Worm (Caenorhabditis elegans) whole organism, late embryonic: ENCODE measurements around the gene ZK105.11.

Source experiments
- C08G9.2 ChIP-seq: sonication (generic microtip); optimal IDR thresholded peaks from 2 replicates; lab custom pipeline; 2016; ENCODE audit warnings: mild to moderate bottlenecking, missing genetic modification characterization, moderate library complexity, missing compliant biosample characterization
- F13H6.1 ChIP-seq: sonication (generic microtip); optimal IDR thresholded peaks from 2 replicates; lab custom pipeline; 2016; ENCODE audit warnings: missing genetic modification characterization, missing compliant biosample characterization
- K02D7.2 ChIP-seq: sonication (generic microtip); optimal IDR thresholded peaks from 2 replicates; lab custom pipeline; 2017; ENCODE audit warnings: mild to moderate bottlenecking, missing genetic modification characterization, missing compliant biosample characterization
- K09A11.1 ChIP-seq: sonication (generic microtip); optimal IDR thresholded peaks from 2 replicates; lab custom pipeline; 2017; ENCODE audit warnings: antibody characterized with exemption, mild to moderate bottlenecking, missing genetic modification characterization, missing compliant biosample characterization; ENCODE audit not compliant: insufficient read depth
- T23F11.4 ChIP-seq: fragments of 200-800 bp; sonication (Bioruptor generic); optimal IDR thresholded peaks from 2 replicates; lab custom pipeline; 2018; ENCODE audit warnings: mild to moderate bottlenecking, missing genetic modification characterization, missing compliant biosample characterization
- Y22D7AL.16 ChIP-seq: sonication (generic microtip); optimal IDR thresholded peaks from 2 replicates; lab custom pipeline; 2016; ENCODE audit warnings: missing genetic modification characterization, missing compliant biosample characterization
- ahr-1 ChIP-seq: sonication (generic microtip); optimal IDR thresholded peaks from 2 replicates; lab custom pipeline; 2016; ENCODE audit warnings: missing genetic modification characterization, missing compliant biosample characterization
- ceh-2 ChIP-seq: sonication (generic microtip); optimal IDR thresholded peaks from 2 replicates; lab custom pipeline; 2016; ENCODE audit warnings: missing genotype, missing genetic modification characterization, missing compliant biosample characterization
- ceh-22 ChIP-seq: sonication (generic microtip); optimal IDR thresholded peaks from 2 replicates; lab custom pipeline; 2017; ENCODE audit warnings: missing biosample characterization, missing genetic modification characterization
- ceh-31 ChIP-seq: sonication (generic microtip); optimal IDR thresholded peaks from 2 replicates; lab custom pipeline; 2016; ENCODE audit warnings: missing genetic modification characterization, missing compliant biosample characterization
- ceh-45 ChIP-seq: fragments of 200-800 bp; sonication (Bioruptor generic); IDR thresholded peaks from 2 replicates; pipeline ENCODE4 v1.3.6; 2022; ENCODE audit warnings: missing genetic modification reagents, missing genetic modification characterization, missing compliant biosample characterization
- ceh-6 ChIP-seq: fragments of 200-800 bp; sonication (Bioruptor generic); optimal IDR thresholded peaks from 2 replicates; lab custom pipeline; 2018; ENCODE audit warnings: mild to moderate bottlenecking, missing genetic modification characterization, missing compliant biosample characterization
- che-1 ChIP-seq: sonication (generic microtip); optimal IDR thresholded peaks from 2 replicates; lab custom pipeline; 2016; ENCODE audit warnings: mild to moderate bottlenecking, missing genetic modification characterization, missing compliant biosample characterization
- dve-1 ChIP-seq: sonication (generic microtip); optimal IDR thresholded peaks from 2 replicates; lab custom pipeline; 2017; ENCODE audit warnings: antibody characterized with exemption, mild to moderate bottlenecking, missing genetic modification characterization, missing compliant biosample characterization
- elt-2 ChIP-seq: sonication (generic microtip); optimal IDR thresholded peaks from 2 replicates; lab custom pipeline; 2016; ENCODE audit warnings: missing genetic modification reagents, missing genetic modification characterization, missing compliant biosample characterization
- elt-4 ChIP-seq: sonication (generic microtip); optimal IDR thresholded peaks from 2 replicates; lab custom pipeline; 2016; ENCODE audit warnings: missing genetic modification characterization, missing compliant biosample characterization
- ets-4 ChIP-seq: sonication (generic microtip); optimal IDR thresholded peaks from 2 replicates; lab custom pipeline; 2016; ENCODE audit warnings: missing genetic modification characterization, missing compliant biosample characterization
- eyg-1 ChIP-seq: sonication (generic microtip); optimal IDR thresholded peaks from 2 replicates; lab custom pipeline; 2016; ENCODE audit warnings: missing genotype, missing genetic modification characterization, missing compliant biosample characterization
- fkh-10 ChIP-seq: fragments of 150-350 bp; optimal IDR thresholded peaks from 2 replicates; lab custom pipeline; 2014; ENCODE audit warnings: missing biosample characterization, missing genetic modification reagents, missing genetic modification characterization
- fkh-6 ChIP-seq: sonication (generic microtip); optimal IDR thresholded peaks from 2 replicates; lab custom pipeline; 2016; ENCODE audit warnings: missing genetic modification characterization, missing compliant biosample characterization
- gmeb-2 ChIP-seq: sonication (generic microtip); optimal IDR thresholded peaks from 2 replicates; lab custom pipeline; 2016; ENCODE audit warnings: missing genetic modification characterization, inconsistent platforms, missing compliant biosample characterization
- hlh-15 ChIP-seq: sonication (generic microtip); optimal IDR thresholded peaks from 2 replicates; lab custom pipeline; 2016; ENCODE audit warnings: missing genetic modification characterization, missing compliant biosample characterization
- hlh-30 ChIP-seq: sonication (generic microtip); optimal IDR thresholded peaks from 2 replicates; lab custom pipeline; 2017; ENCODE audit warnings: antibody characterized with exemption, missing genetic modification characterization, missing compliant biosample characterization; ENCODE audit not compliant: insufficient read depth
- hlh-6 ChIP-seq: sonication (generic microtip); optimal IDR thresholded peaks from 2 replicates; lab custom pipeline; 2016; ENCODE audit warnings: missing genotype, missing genetic modification characterization, missing compliant biosample characterization
- hlh-8 ChIP-seq: sonication (generic microtip); optimal IDR thresholded peaks from 2 replicates; lab custom pipeline; 2016; ENCODE audit warnings: missing genotype, missing genetic modification characterization, missing compliant biosample characterization
- lin-11 ChIP-seq: fragments of 200-800 bp; sonication (Bioruptor generic); optimal IDR thresholded peaks from 2 replicates; lab custom pipeline; 2018; ENCODE audit warnings: mild to moderate bottlenecking, missing genetic modification characterization, missing compliant biosample characterization
- madf-2 ChIP-seq: sonication (generic microtip); optimal IDR thresholded peaks from 2 replicates; lab custom pipeline; 2017; ENCODE audit warnings: missing genetic modification characterization, missing compliant biosample characterization
- mec-3 ChIP-seq: sonication (generic microtip); optimal IDR thresholded peaks from 2 replicates; lab custom pipeline; 2016; ENCODE audit warnings: borderline replicate concordance, missing genetic modification characterization, missing compliant biosample characterization
- nfya-1 ChIP-seq: sonication (generic microtip); optimal IDR thresholded peaks from 2 replicates; lab custom pipeline; 2017; ENCODE audit warnings: missing genetic modification characterization, mild to moderate bottlenecking, missing compliant biosample characterization, antibody characterized with exemption, moderate library complexity
- nhr-11 ChIP-seq: fragments of 150-350 bp; optimal IDR thresholded peaks from 2 replicates; lab custom pipeline; 2014; ENCODE audit warnings: missing biosample characterization, missing genetic modification characterization
- nhr-232 ChIP-seq: sonication (generic microtip); optimal IDR thresholded peaks from 2 replicates; lab custom pipeline; 2016; ENCODE audit warnings: missing genetic modification characterization, missing compliant biosample characterization
- npax-4 ChIP-seq: sonication (generic microtip); optimal IDR thresholded peaks from 2 replicates; lab custom pipeline; 2016; ENCODE audit warnings: missing genetic modification characterization, missing compliant biosample characterization
- pat-9 ChIP-seq: fragments of 200-800 bp; sonication (Bioruptor generic); optimal IDR thresholded peaks from 2 replicates; lab custom pipeline; 2018; ENCODE audit warnings: mild to moderate bottlenecking, missing genetic modification characterization, moderate library complexity, missing compliant biosample characterization
- pha-2 ChIP-seq: sonication (generic microtip); optimal IDR thresholded peaks from 2 replicates; lab custom pipeline; 2017; ENCODE audit warnings: mild to moderate bottlenecking, missing genetic modification characterization, missing compliant biosample characterization
- pha-4 ChIP-seq: fragments of 150-350 bp; optimal IDR thresholded peaks from 2 replicates; lab custom pipeline; 2018; ENCODE audit warnings: missing biosample characterization, missing genetic modification reagents, missing genetic modification characterization
- pqm-1 ChIP-seq: sonication (generic microtip); optimal IDR thresholded peaks from 2 replicates; lab custom pipeline; 2016; ENCODE audit warnings: missing genetic modification characterization, missing compliant biosample characterization
- pros-1 ChIP-seq: fragments of 150-350 bp; optimal IDR thresholded peaks from 2 replicates; lab custom pipeline; 2014; ENCODE audit warnings: missing biosample characterization, missing genetic modification reagents, missing genetic modification characterization
- ref-2 ChIP-seq: sonication (generic microtip); optimal IDR thresholded peaks from 2 replicates; lab custom pipeline; 2016; ENCODE audit warnings: missing genetic modification characterization, missing compliant biosample characterization
- sox-4 ChIP-seq: sonication (generic microtip); optimal IDR thresholded peaks from 2 replicates; lab custom pipeline; 2017; ENCODE audit warnings: mild to moderate bottlenecking, missing genetic modification characterization, inconsistent platforms, missing compliant biosample characterization
- syd-9 ChIP-seq: sonication (generic microtip); optimal IDR thresholded peaks from 2 replicates; lab custom pipeline; 2016; ENCODE audit warnings: mild to moderate bottlenecking, missing genetic modification characterization, moderate library complexity, missing compliant biosample characterization
- tbx-2 ChIP-seq: sonication (generic microtip); optimal IDR thresholded peaks from 2 replicates; lab custom pipeline; 2016; ENCODE audit warnings: missing genetic modification characterization, missing compliant biosample characterization
- tbx-7 ChIP-seq: sonication (generic microtip); optimal IDR thresholded peaks from 2 replicates; lab custom pipeline; 2016; ENCODE audit warnings: missing genotype, missing genetic modification characterization, missing compliant biosample characterization
- unc-42 ChIP-seq: sonication (generic microtip); optimal IDR thresholded peaks from 2 replicates; lab custom pipeline; 2016; ENCODE audit warnings: missing genotype, missing genetic modification characterization, missing compliant biosample characterization
- unc-86 ChIP-seq: sonication (generic microtip); optimal IDR thresholded peaks from 2 replicates; lab custom pipeline; 2016; ENCODE audit warnings: missing genetic modification characterization, missing compliant biosample characterization
- zip-5 ChIP-seq: sonication (generic microtip); optimal IDR thresholded peaks from 2 replicates; lab custom pipeline; 2016; ENCODE audit warnings: missing genetic modification characterization, missing compliant biosample characterization

Gene ZK105.11

DNA sequence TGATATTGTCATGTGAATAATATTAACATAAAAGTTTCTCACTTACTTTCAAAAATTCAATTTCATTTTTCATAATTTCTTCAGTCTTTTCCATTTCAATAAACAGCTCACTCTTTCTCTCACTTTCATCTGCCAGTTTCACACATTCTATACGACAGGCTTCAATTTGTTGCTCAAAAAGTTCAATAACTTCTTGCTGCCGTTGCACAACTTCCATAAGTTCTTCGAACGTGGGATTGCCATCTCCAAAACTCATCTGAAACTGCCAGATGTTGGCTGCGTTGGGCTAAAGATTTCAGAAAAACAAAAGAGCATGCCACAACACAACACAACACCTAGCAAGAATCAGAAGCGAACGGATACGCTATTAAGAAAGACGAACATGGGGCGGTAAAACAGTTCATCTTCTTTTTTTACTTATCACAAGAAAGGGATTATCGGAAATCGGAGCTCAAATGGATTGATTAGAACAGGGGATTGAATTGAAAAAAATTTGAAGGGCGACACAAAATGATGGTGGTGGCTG, 24.9 kb upstream of the ZK105.11 start:
- TF ChIP-seq elt-4 (tag; lab: Kevin White, UChicago) = no peak
- TF ChIP-seq eyg-1 = no peak
- no peak for TF ChIP-seq syd-9 (tag; lab: Kevin White, UChicago)
- no peak for TF ChIP-seq mec-3 (tag; lab: Kevin White, UChicago)
- no peak for TF ChIP-seq zip-5 (tag; lab: Kevin White, UChicago)
- TF ChIP-seq elt-2 (tag; lab: Kevin White, UChicago) = no peak
- TF ChIP-seq, all 69 proteins: peak for 0

DNA sequence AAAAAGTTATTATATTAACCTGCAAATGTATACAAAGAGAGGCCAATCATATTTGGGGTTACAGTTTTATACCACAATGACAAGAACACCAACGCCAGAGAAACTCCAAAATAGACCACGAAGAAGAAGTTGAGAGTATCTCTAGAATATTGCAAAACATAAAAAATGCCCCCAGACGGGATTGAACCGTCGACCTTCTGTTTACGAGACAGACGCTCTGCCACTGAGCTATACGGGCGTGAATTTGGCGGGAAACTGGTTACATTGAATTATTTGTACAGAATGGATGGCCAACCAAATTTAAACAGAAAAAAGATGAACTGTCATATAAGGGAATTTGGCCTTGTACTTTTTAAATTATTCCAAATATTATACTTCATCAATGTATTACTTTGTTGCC, 22.1 kb upstream of the ZK105.11 start:
- TF ChIP-seq dve-1 (tag; lab: Kevin White, UChicago) (peak; percentile 15), fkh-10 (no peak), ets-4 (tag; lab: Kevin White, UChicago) (no peak), elt-2 (tag; lab: Kevin White, UChicago) (peak; percentile 5), ceh-22 (tag; lab: Kevin White, UChicago) (no peak), nfya-1 (tag; lab: Kevin White, UChicago) (peak; percentile 3), K02D7.2 (tag; lab: Kevin White, UChicago) (peak; percentile 7), T23F11.4 (GFP tag; lab: Kevin White, UChicago) (peak; percentile 8)

DNA sequence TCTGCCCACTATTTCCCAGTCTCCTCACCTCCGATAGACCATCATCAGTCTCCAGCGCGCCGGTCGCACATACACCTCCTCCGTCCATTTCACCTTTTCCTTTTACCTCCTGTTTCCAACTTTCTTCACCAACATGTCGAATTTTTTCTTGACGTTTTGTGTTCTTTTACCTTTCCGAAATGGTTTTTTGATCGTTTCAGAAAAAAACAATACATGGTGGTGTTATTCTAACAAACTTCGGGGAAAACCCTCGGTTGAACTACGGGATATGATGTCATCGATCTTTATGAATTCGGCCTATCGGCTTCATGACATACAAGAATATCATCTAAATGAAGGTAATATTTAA, 20.2 kb upstream of the ZK105.11 start, which contains the start of gene Y97E10C.1:
Y97E10C.1 (plus strand) TSS at position 201 of the 349 bp plus-strand sequence.
- TF ChIP-seq ets-4 (tag; lab: Kevin White, UChicago) = no peak
- no peak for TF ChIP-seq tbx-2 (tag; lab: Kevin White, UChicago)
- no peak for TF ChIP-seq ref-2
- TF ChIP-seq pha-4 (tag; lab: Kevin White, UChicago) = no peak
- TF ChIP-seq gmeb-2 (tag; lab: Kevin White, UChicago) = no peak
- no peak for TF ChIP-seq Y22D7AL.16

DNA sequence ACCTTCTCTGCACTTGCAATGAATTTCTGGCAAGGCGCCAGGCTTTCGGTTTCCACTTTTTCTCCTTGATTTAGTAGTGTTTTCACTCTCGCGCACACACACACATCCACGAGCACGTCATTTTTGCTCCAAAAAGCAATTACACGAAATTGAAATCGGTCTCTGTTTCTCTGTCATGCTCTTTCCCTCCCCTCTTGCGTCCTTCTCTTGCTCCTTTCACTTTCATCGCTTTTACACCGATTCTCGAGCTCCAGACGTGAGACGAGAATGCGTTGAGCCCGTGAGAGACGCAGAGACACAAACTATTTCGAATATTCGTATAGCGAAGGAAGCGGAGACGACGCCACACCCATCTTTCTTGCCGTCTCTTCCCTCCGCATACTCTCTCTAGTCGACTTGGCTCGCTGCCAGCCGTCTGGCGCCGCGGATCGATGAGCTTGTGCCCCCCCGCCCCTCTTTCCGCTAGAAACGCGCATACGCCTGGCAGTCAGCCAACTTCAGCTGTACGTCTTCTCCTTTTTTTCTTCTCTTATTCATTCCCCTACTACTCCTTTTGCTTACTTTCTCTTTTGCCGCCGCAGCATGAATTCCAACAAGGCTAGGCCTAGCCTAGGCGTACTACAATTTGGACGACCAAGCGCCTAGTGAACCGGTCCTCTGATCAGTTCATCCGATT, 19.7 kb upstream of the ZK105.11 start:
- TF ChIP-seq hlh-8 (tag; lab: Kevin White, UChicago) (peak; percentile 31), npax-4 (tag; lab: Kevin White, UChicago) (no peak), tbx-7 (tag; lab: Kevin White, UChicago) (no peak), eyg-1 (no peak), Y22D7AL.16 (no peak), ceh-6 (no peak), unc-86 (tag; lab: Kevin White, UChicago) (no peak), ref-2 (peak; percentile 11), pros-1 (no peak), nhr-11 (no peak), lin-11 (no peak), elt-2 (tag; lab: Kevin White, UChicago) (no peak), nhr-232 (tag; lab: Kevin White, UChicago) (no peak), unc-42 (tag; lab: Kevin White, UChicago) (peak; percentile 95), C08G9.2 (tag; lab: Kevin White, UChicago) (no peak), ceh-2 (tag; lab: Kevin White, UChicago) (peak; percentile 0), madf-2 (tag; lab: Kevin White, UChicago) (no peak), fkh-10 (no peak), zip-5 (tag; lab: Kevin White, UChicago) (no peak), pha-2 (tag; lab: Kevin White, UChicago) (no peak), T23F11.4 (GFP tag; lab: Kevin White, UChicago) (peak; percentile 19), pat-9 (tag; lab: Kevin White, UChicago) (no peak), hlh-30 (tag; lab: Kevin White, UChicago) (no peak), fkh-6 (tag; lab: Kevin White, UChicago) (no peak), ceh-45 (GFP tag; lab: Robert Waterston, UW) (no peak), hlh-6 (tag; lab: Kevin White, UChicago) (no peak), hlh-15 (tag; lab: Kevin White, UChicago) (no peak), che-1 (tag; lab: Kevin White, UChicago) (no peak), F13H6.1 (tag; lab: Kevin White, UChicago) (no peak), K09A11.1 (tag; lab: Kevin White, UChicago) (no peak), sox-4 (no peak), ahr-1 (tag; lab: Kevin White, UChicago) (no peak), ceh-31 (tag; lab: Kevin White, UChicago) (peak; percentile 77), pqm-1 (tag; lab: Kevin White, UChicago) (no peak), nfya-1 (tag; lab: Kevin White, UChicago) (peak; percentile 82)
